Worm (Caenorhabditis elegans) whole organism, L1 larva: ENCODE data around the gene srw-11.
"Not testable (repeated sequence)": the region's sequence is repeated elsewhere in the genome, so short reads cannot be mapped to it uniquely, and the experiment has no call there.

Experiments
- C16A3.4 ChIP-seq: fragments of 150-350 bp; optimal IDR thresholded peaks from 2 replicates; lab custom pipeline; 2014; ENCODE audit warnings: missing biosample characterization, missing genetic modification characterization
- alr-1 ChIP-seq: fragments of 200-800 bp; sonication (Bioruptor generic); optimal IDR thresholded peaks from 2 replicates; lab custom pipeline; 2018; ENCODE audit warnings: borderline replicate concordance, mild to moderate bottlenecking, missing genetic modification characterization, missing compliant biosample characterization
- aly-2 ChIP-seq: fragments of 150-350 bp; optimal IDR thresholded peaks from 2 replicates; lab custom pipeline; 2014; ENCODE audit warnings: missing biosample characterization, missing genetic modification characterization
- ama-1 ChIP-seq: fragments of 150-350 bp; optimal IDR thresholded peaks from 2 replicates; lab custom pipeline; 2014
- blmp-1 ChIP-seq: fragments of 150-350 bp; optimal IDR thresholded peaks from 2 replicates; lab custom pipeline; 2014; ENCODE audit warnings: missing biosample characterization, missing genetic modification characterization
- ceh-8 ChIP-seq: fragments of 200-800 bp; sonication (Bioruptor generic); optimal IDR thresholded peaks from 2 replicates; lab custom pipeline; 2018; ENCODE audit warnings: mild to moderate bottlenecking, missing genetic modification characterization, moderate library complexity, missing compliant biosample characterization
- ceh-82 ChIP-seq, 3 experiments: fragments of 150-350 bp in 1 of 3; sonication (generic microtip) in 2 of 3; optimal IDR thresholded peaks; 2 replicates each; lab custom pipeline; 2014 to 2017; ENCODE audit warnings: missing biosample characterization in 3 of 3, missing genetic modification characterization in 3 of 3
- ceh-90 ChIP-seq: sonication (generic microtip); optimal IDR thresholded peaks from 2 replicates; lab custom pipeline; 2016; ENCODE audit warnings: missing genetic modification characterization, missing compliant biosample characterization
- ces-1 ChIP-seq: fragments of 150-350 bp; optimal IDR thresholded peaks from 2 replicates; lab custom pipeline; 2014; ENCODE audit warnings: missing biosample characterization, missing genetic modification reagents, missing genetic modification characterization
- dsc-1 ChIP-seq: sonication (generic microtip); optimal IDR thresholded peaks from 2 replicates; lab custom pipeline; 2016; ENCODE audit warnings: mild to moderate bottlenecking, missing genetic modification characterization, missing compliant biosample characterization
- fos-1 ChIP-seq: fragments of 150-350 bp; optimal IDR thresholded peaks from 2 replicates; lab custom pipeline; 2014; ENCODE audit warnings: missing biosample characterization, missing genetic modification characterization
- grh-1 ChIP-seq: fragments of 200-800 bp; sonication (Bioruptor generic); IDR thresholded peaks from 2 replicates; pipeline ENCODE4 v1.3.6; 2022; ENCODE audit warnings: missing genetic modification reagents, missing genetic modification characterization, missing compliant biosample characterization
- hlh-4 ChIP-seq: sonication (generic microtip); optimal IDR thresholded peaks from 2 replicates; lab custom pipeline; 2016; ENCODE audit warnings: mild to moderate bottlenecking, missing genetic modification characterization, missing compliant biosample characterization
- irx-1 ChIP-seq: sonication (generic microtip); optimal IDR thresholded peaks from 2 replicates; lab custom pipeline; 2016; ENCODE audit warnings: missing genetic modification characterization, missing compliant biosample characterization
- lin-13 ChIP-seq: fragments of 150-350 bp; optimal IDR thresholded peaks from 2 replicates; lab custom pipeline; 2014; ENCODE audit warnings: missing biosample characterization, missing genetic modification reagents, missing genetic modification characterization
- lin-15B ChIP-seq: fragments of 150-350 bp; sonication (generic microtip); optimal IDR thresholded peaks from 3 replicates; lab custom pipeline; 2014; ENCODE audit warnings: missing biosample characterization, missing genetic modification characterization
- lin-39 ChIP-seq: fragments of 150-350 bp; optimal IDR thresholded peaks from 2 replicates; lab custom pipeline; 2014; ENCODE audit warnings: missing biosample characterization, missing genetic modification reagents, missing genetic modification characterization
- nhr-11 ChIP-seq: fragments of 150-350 bp; optimal IDR thresholded peaks from 2 replicates; lab custom pipeline; 2014; ENCODE audit warnings: missing biosample characterization, missing genetic modification characterization
- nhr-77 ChIP-seq: fragments of 150-350 bp; optimal IDR thresholded peaks from 2 replicates; lab custom pipeline; 2014; ENCODE audit warnings: missing biosample characterization, missing genetic modification characterization
- nhr-85 ChIP-seq: sonication (generic microtip); peaks from one replicate; lab custom pipeline; 2016; ENCODE audit warnings: missing genetic modification characterization, inconsistent platforms, missing compliant biosample characterization
- rnt-1 ChIP-seq: sonication (generic microtip); optimal IDR thresholded peaks from 2 replicates; lab custom pipeline; 2016; ENCODE audit warnings: mild to moderate bottlenecking, missing genetic modification characterization, moderate library complexity, missing compliant biosample characterization
- skn-1 ChIP-seq: fragments of 150-350 bp; optimal IDR thresholded peaks from 2 replicates; lab custom pipeline; 2014; ENCODE audit warnings: missing biosample characterization, missing genetic modification characterization
- snpc-4 ChIP-seq: fragments of 150-350 bp; optimal IDR thresholded peaks from 2 replicates; lab custom pipeline; 2014; ENCODE audit warnings: missing biosample characterization, missing genetic modification characterization
- sox-4 ChIP-seq: sonication (generic microtip); optimal IDR thresholded peaks from 2 replicates; lab custom pipeline; 2016; ENCODE audit warnings: missing genetic modification characterization, missing compliant biosample characterization
- sup-37 ChIP-seq: fragments of 200-800 bp; sonication (Bioruptor generic); optimal IDR thresholded peaks from 2 replicates; lab custom pipeline; 2018; ENCODE audit warnings: mild to moderate bottlenecking, missing genetic modification characterization, missing compliant biosample characterization
- swsn-7 ChIP-seq: sonication (generic microtip); optimal IDR thresholded peaks from 2 replicates; lab custom pipeline; 2016; ENCODE audit warnings: missing genetic modification characterization, missing compliant biosample characterization
- unc-130 ChIP-seq: fragments of 150-350 bp; optimal IDR thresholded peaks from 2 replicates; lab custom pipeline; 2017; ENCODE audit warnings: missing biosample characterization, missing genetic modification characterization, inconsistent platforms
- unc-86 ChIP-seq: sonication (generic microtip); optimal IDR thresholded peaks from 2 replicates; lab custom pipeline; 2016; ENCODE audit warnings: missing genetic modification characterization, missing compliant biosample characterization
- unc-98 ChIP-seq: fragments of 200-800 bp; sonication (Bioruptor generic); IDR thresholded peaks from 2 replicates; pipeline ENCODE4 v1.3.6; 2022; ENCODE audit warnings: missing genetic modification characterization, missing compliant biosample characterization
- xbp-1 ChIP-seq: sonication (generic microtip); optimal IDR thresholded peaks from 2 replicates; lab custom pipeline; 2016; ENCODE audit warnings: missing genetic modification characterization, missing compliant biosample characterization
- zag-1 ChIP-seq: fragments of 150-350 bp; optimal IDR thresholded peaks from 2 replicates; lab custom pipeline; 2014; ENCODE audit warnings: missing biosample characterization, missing genetic modification characterization
- zip-4 ChIP-seq: fragments of 200-800 bp; sonication (Bioruptor generic); optimal IDR thresholded peaks from 2 replicates; lab custom pipeline; 2018; ENCODE audit warnings: mild to moderate bottlenecking, missing genetic modification characterization, moderate library complexity, missing compliant biosample characterization
- ztf-4 ChIP-seq: fragments of 150-350 bp; optimal IDR thresholded peaks from 2 replicates; lab custom pipeline; 2014; ENCODE audit warnings: missing biosample characterization, missing genetic modification characterization

srw-11 gene

ce11 chrV:15259904-15260303 lies 19.8 kb upstream of the srw-11 start, which contains the start of gene M01B2.8:
TSS of gene M01B2.8 (plus strand) at chrV:15260204.
- no peak for TF ChIP-seq skn-1 (tag; lab: Kevin White, UChicago)
- peak; percentile 0 for TF ChIP-seq dsc-1

- TF ChIP-seq hlh-4 (tag; lab: Kevin White, UChicago) = no peak
- no peak for TF ChIP-seq C16A3.4 (tag; lab: Kevin White, UChicago)
- no peak for TF ChIP-seq alr-1 (tag; lab: Kevin White, UChicago)
Measured at ce11 chrV:15259049-15259448, 18.9 kb upstream of the srw-11 start, which contains the start of gene srsx-37. TSS of gene srsx-37 (minus strand) at chrV:15259149.

- not testable (repeated sequence) for TF ChIP-seq swsn-7; ztf-4; nhr-85 (tag; lab: Kevin White, UChicago)
Measured at ce11 chrV:15256669-15257068, 16.6 kb upstream of the srw-11 start, which contains the start of gene srsx-39. TSS of gene srsx-39 (minus strand) at chrV:15256769.

- TF ChIP-seq blmp-1 (tag; lab: Kevin White, UChicago) (peak; percentile 3), nhr-11 (no peak), ceh-8 (GFP tag; lab: Kevin White, UChicago) (no peak), sup-37 (GFP tag; lab: Kevin White, UChicago) (no peak), swsn-7 (no peak), unc-86 (tag; lab: Kevin White, UChicago) (no peak)
- TF ChIP-seq, all 84 proteins: peak for 1
Measured at ce11 chrV:15253529-15253928, 13.4 kb upstream of the srw-11 start, which contains the start of gene srbc-75. TSS of gene srbc-75 (plus strand) at chrV:15253829.

- TF ChIP-seq zip-4 (GFP tag; lab: Kevin White, UChicago) (no peak), zag-1 (tag; lab: Kevin White, UChicago) (no peak), nhr-77 (tag; lab: Kevin White, UChicago) (no peak), ceh-82 (tag; optimal IDR thresholded peaks at IDR 0.05; lab: Kevin White, UChicago) (no peak), dsc-1 (no peak), xbp-1 (tag; lab: Kevin White, UChicago) (no peak), grh-1 (GFP tag; lab: Robert Waterston, UW) (no peak), lin-15B (tag; lab: Kevin White, UChicago) (no peak), sup-37 (GFP tag; lab: Kevin White, UChicago) (no peak), ces-1 (GFP tag; lab: Kevin White, UChicago) (no peak), snpc-4 (tag; lab: Kevin White, UChicago) (no peak), unc-98 (GFP tag; lab: Robert Waterston, UW) (no peak)
Measured at ce11 chrV:15252082-15252481, 12.0 kb upstream of the srw-11 start, which contains the start of gene srbc-76. TSS of gene srbc-76 (plus strand) at chrV:15252382.

ce11 chrV:15250304-15250703 lies 10.2 kb upstream of the srw-11 start, which contains the start of gene srd-28:
TSS of gene srd-28 (plus strand) at chrV:15250604.
- not testable (repeated sequence) for TF ChIP-seq skn-1 (tag; lab: Kevin White, UChicago); aly-2 (tag; lab: Kevin White, UChicago); sox-4

ce11 chrV:15244456-15244855 lies 4.3 kb upstream of the srw-11 start, which contains the start of gene kin-30:
TSS of gene kin-30 (plus strand) at chrV:15244756.
- TF ChIP-seq irx-1 (tag; lab: Kevin White, UChicago) = no peak
- no peak for TF ChIP-seq lin-13 (GFP tag; lab: Kevin White, UChicago)
- no peak for TF ChIP-seq unc-130
- TF ChIP-seq ceh-8 (GFP tag; lab: Kevin White, UChicago) = no peak
- TF ChIP-seq fos-1 (tag; lab: Kevin White, UChicago) = no peak
- TF ChIP-seq lin-39 (tag; lab: Kevin White, UChicago) = no peak
- TF ChIP-seq nhr-77 (tag; lab: Kevin White, UChicago) = no peak
- no peak for TF ChIP-seq ama-1 (lab: Kevin White, UChicago)
- TF ChIP-seq unc-86 (tag; lab: Kevin White, UChicago) = no peak
- no peak for TF ChIP-seq sup-37 (GFP tag; lab: Kevin White, UChicago)
- TF ChIP-seq rnt-1 (tag; lab: Kevin White, UChicago) = no peak
- no peak for TF ChIP-seq ceh-90 (tag; lab: Kevin White, UChicago)
